Fruit fly (Drosophila melanogaster) whole organism, embryonic: ENCODE data around the gene CG6511.

Experiments used
- C15 ChIP-seq: fragments of 200-800 bp; sonication (Bioruptor generic); IDR thresholded peaks from 3 replicates; pipeline ENCODE4 v1.3.6; 2022; ENCODE audit warnings: missing biosample characterization, missing genetic modification characterization
- CG10267 ChIP-seq: fragments of 200-800 bp; sonication (Bioruptor generic); optimal IDR thresholded peaks from 2 replicates; lab custom pipeline; 2018; ENCODE audit warnings: missing biosample characterization, mild to moderate bottlenecking, missing genetic modification characterization, moderate library complexity
- CG11398 ChIP-seq: fragments of 200-800 bp; sonication (Bioruptor generic); optimal IDR thresholded peaks from 2 replicates; lab custom pipeline; 2016; ENCODE audit warnings: missing biosample characterization, missing genetic modification characterization
- CG11695 ChIP-seq: fragments of 200-800 bp; sonication (Bioruptor generic); IDR thresholded peaks from 3 replicates; pipeline ENCODE4 v1.3.6; 2022; ENCODE audit warnings: missing biosample characterization, missing genetic modification characterization
- CG12104 ChIP-seq: fragments of 200-800 bp; sonication (Bioruptor generic); optimal IDR thresholded peaks from 3 replicates; lab custom pipeline; 2016; ENCODE audit warnings: missing biosample characterization, missing genetic modification characterization
- CG16815 ChIP-seq: fragments of 200-800 bp; sonication (Bioruptor generic); optimal IDR thresholded peaks from 3 replicates; lab custom pipeline; 2017; ENCODE audit warnings: missing biosample characterization, mild to moderate bottlenecking, missing genetic modification characterization
- CG17385 ChIP-seq: fragments of 200-800 bp; sonication (Bioruptor generic); optimal IDR thresholded peaks from 3 replicates; lab custom pipeline; 2018; ENCODE audit warnings: missing biosample characterization, mild to moderate bottlenecking, missing genetic modification characterization
- CG30020 ChIP-seq: fragments of 200-800 bp; optimal IDR thresholded peaks from 2 replicates; lab custom pipeline; 2019; ENCODE audit warnings: missing biosample characterization, mild to moderate bottlenecking, missing genetic modification characterization, moderate library complexity
- CG30403 ChIP-seq: fragments of 200-800 bp; sonication (Bioruptor generic); optimal IDR thresholded peaks from 3 replicates; lab custom pipeline; 2016; ENCODE audit warnings: missing biosample characterization, missing genetic modification characterization
- CG31224 ChIP-seq: fragments of 200-800 bp; sonication (Bioruptor generic); IDR thresholded peaks from 2 replicates; pipeline ENCODE4 v1.3.6; 2022; ENCODE audit warnings: missing biosample characterization, missing genetic modification characterization
- CG31388 ChIP-seq: fragments of 200-800 bp; sonication (Bioruptor generic); optimal IDR thresholded peaks from 2 replicates; lab custom pipeline; 2016; ENCODE audit warnings: missing biosample characterization, missing genetic modification characterization
- CG32767 ChIP-seq: fragments of 200-800 bp; sonication (Bioruptor generic); IDR thresholded peaks from 2 replicates; pipeline ENCODE4 v1.3.6; 2022; ENCODE audit warnings: missing biosample characterization, missing genetic modification characterization
- CG4707 ChIP-seq: fragments of 200-800 bp; sonication (Bioruptor generic); optimal IDR thresholded peaks from 2 replicates; lab custom pipeline; 2018; ENCODE audit warnings: missing biosample characterization, mild to moderate bottlenecking, missing genetic modification characterization, moderate library complexity
- CG5180 ChIP-seq: fragments of 200-800 bp; sonication (Bioruptor generic); optimal IDR thresholded peaks from 3 replicates; lab custom pipeline; 2017; ENCODE audit warnings: missing biosample characterization, missing genetic modification characterization, mild to moderate bottlenecking, moderate library complexity, missing genetic modification reagents
- CG6254 ChIP-seq: fragments of 200-800 bp; sonication (Bioruptor generic); optimal IDR thresholded peaks from 3 replicates; lab custom pipeline; 2017; ENCODE audit warnings: mild to moderate bottlenecking, missing biosample characterization, missing genetic modification reagents, missing genetic modification characterization
- CG7556 ChIP-seq: fragments of 200-800 bp; sonication (Bioruptor generic); optimal IDR thresholded peaks from 2 replicates; lab custom pipeline; 2017; ENCODE audit warnings: missing biosample characterization, mild to moderate bottlenecking, missing genetic modification characterization
- CG7745 ChIP-seq: fragments of 200-800 bp; sonication (Bioruptor generic); optimal IDR thresholded peaks from 2 replicates; lab custom pipeline; 2018; ENCODE audit warnings: missing biosample characterization, mild to moderate bottlenecking, missing genetic modification characterization, moderate library complexity
- CG7928 ChIP-seq: fragments of 200-800 bp; sonication (Bioruptor generic); optimal IDR thresholded peaks from 2 replicates; lab custom pipeline; 2017; ENCODE audit warnings: missing biosample characterization, mild to moderate bottlenecking, missing genetic modification characterization
- CG7963 ChIP-seq: fragments of 200-800 bp; sonication (Bioruptor generic); IDR thresholded peaks from 3 replicates; pipeline ENCODE4 v1.3.6; 2022; ENCODE audit warnings: missing biosample characterization, missing genetic modification characterization; ENCODE audit not compliant: partially characterized antibody
- CG9609 ChIP-seq: fragments of 200-800 bp; sonication (Bioruptor generic); optimal IDR thresholded peaks from 3 replicates; lab custom pipeline; 2016; ENCODE audit warnings: missing biosample characterization, missing genetic modification characterization
- CG9876 ChIP-seq: fragments of 200-800 bp; sonication (Bioruptor generic); optimal IDR thresholded peaks from 2 replicates; lab custom pipeline; 2016; ENCODE audit warnings: missing biosample characterization, missing genetic modification characterization
- CTCF ChIP-seq: fragments of 200-800 bp; sonication (Bioruptor generic); optimal IDR thresholded peaks from 2 replicates; lab custom pipeline; 2017; ENCODE audit warnings: missing biosample characterization, mild to moderate bottlenecking, missing genetic modification characterization, moderate library complexity
- Dek ChIP-seq: fragments of 200-800 bp; sonication (Bioruptor generic); optimal IDR thresholded peaks from 3 replicates; lab custom pipeline; 2019; ENCODE audit warnings: missing biosample characterization, mild to moderate bottlenecking, missing genetic modification characterization, moderate library complexity
- Dll ChIP-seq: fragments of 200-800 bp; sonication (Bioruptor generic); IDR thresholded peaks from 4 replicates; pipeline ENCODE4 v1.3.6; 2022; ENCODE audit warnings: missing biosample characterization, missing genetic modification characterization; ENCODE audit not compliant: partially characterized antibody
- Gug ChIP-seq: fragments of 200-800 bp; sonication (Bioruptor generic); IDR thresholded peaks from 4 replicates; pipeline ENCODE4 v1.3.6; 2022; ENCODE audit warnings: missing biosample characterization, missing genetic modification characterization
- MESR4 ChIP-seq: fragments of 200-800 bp; sonication (Bioruptor generic); optimal IDR thresholded peaks from 2 replicates; lab custom pipeline; 2018; ENCODE audit warnings: missing biosample characterization, mild to moderate bottlenecking, missing genetic modification characterization, moderate library complexity
- Mes4 ChIP-seq: fragments of 200-800 bp; sonication (Bioruptor generic); optimal IDR thresholded peaks from 2 replicates; lab custom pipeline; 2016; ENCODE audit warnings: missing biosample characterization, missing genetic modification characterization
- Myb ChIP-seq: fragments of 200-800 bp; sonication (Bioruptor generic); optimal IDR thresholded peaks from 2 replicates; lab custom pipeline; 2016; ENCODE audit warnings: missing biosample characterization, missing genetic modification characterization
- Neu2 ChIP-seq: fragments of 200-800 bp; sonication (Bioruptor generic); optimal IDR thresholded peaks from 3 replicates; lab custom pipeline; 2016; ENCODE audit warnings: missing biosample characterization, missing genetic modification characterization, borderline replicate concordance
- Opbp ChIP-seq: fragments of 200-800 bp; sonication (Bioruptor generic); IDR thresholded peaks from 3 replicates; pipeline ENCODE4 v1.3.6; 2022; ENCODE audit warnings: missing biosample characterization, missing genetic modification characterization; ENCODE audit not compliant: partially characterized antibody
- Rfx ChIP-seq: fragments of 200-800 bp; sonication (Bioruptor generic); IDR thresholded peaks from 2 replicates; pipeline ENCODE4 v1.3.6; 2022; ENCODE audit warnings: missing biosample characterization, missing genetic modification characterization
- ab ChIP-seq: fragments of 200-800 bp; sonication (Bioruptor generic); optimal IDR thresholded peaks from 2 replicates; lab custom pipeline; 2016; ENCODE audit warnings: missing biosample characterization, missing genetic modification characterization
- ap ChIP-seq: fragments of 200-800 bp; sonication (Bioruptor generic); IDR thresholded peaks from 2 replicates; pipeline ENCODE4 v1.3.6; 2022; ENCODE audit warnings: missing biosample characterization, missing genetic modification characterization
- bowl ChIP-seq: fragments of 200-800 bp; sonication (Bioruptor generic); IDR thresholded peaks from 2 replicates; pipeline ENCODE4 v1.3.6; 2022; ENCODE audit warnings: missing biosample characterization, missing genetic modification characterization
- caup ChIP-seq: fragments of 200-800 bp; sonication (Bioruptor generic); optimal IDR thresholded peaks from 3 replicates; lab custom pipeline; 2017; ENCODE audit warnings: missing biosample characterization, mild to moderate bottlenecking, missing genetic modification characterization, moderate library complexity; ENCODE audit not compliant: severe bottlenecking
- corto ChIP-seq: fragments of 200-800 bp; sonication (Bioruptor generic); optimal IDR thresholded peaks from 2 replicates; lab custom pipeline; 2016; ENCODE audit warnings: missing biosample characterization, mild to moderate bottlenecking, missing genetic modification characterization, moderate library complexity
- crc ChIP-seq: fragments of 200-800 bp; sonication (Bioruptor generic); optimal IDR thresholded peaks from 2 replicates; lab custom pipeline; 2016; ENCODE audit warnings: missing biosample characterization, missing genetic modification characterization
- ems ChIP-seq: fragments of 200-800 bp; sonication (Bioruptor generic); optimal IDR thresholded peaks from 3 replicates; lab custom pipeline; 2016; ENCODE audit warnings: missing biosample characterization, missing genetic modification characterization
- en ChIP-seq: fragments of 200-800 bp; sonication (Bioruptor generic); optimal IDR thresholded peaks from 2 replicates; lab custom pipeline; 2016; ENCODE audit warnings: missing biosample characterization, missing genetic modification characterization
- fd96Cb ChIP-seq: fragments of 200-800 bp; sonication (Bioruptor generic); optimal IDR thresholded peaks from 2 replicates; lab custom pipeline; 2018; ENCODE audit warnings: missing biosample characterization, mild to moderate bottlenecking, missing genetic modification characterization, moderate library complexity
- gce ChIP-seq: fragments of 200-800 bp; sonication (Bioruptor generic); IDR thresholded peaks from 3 replicates; pipeline ENCODE4 v1.3.6; 2022; ENCODE audit warnings: missing biosample characterization, missing genetic modification characterization
- gcm2 ChIP-seq: fragments of 200-800 bp; sonication (Bioruptor generic); optimal IDR thresholded peaks from 2 replicates; lab custom pipeline; 2016; ENCODE audit warnings: missing biosample characterization, missing genetic modification characterization
- kah ChIP-seq: fragments of 200-800 bp; sonication (Bioruptor generic); optimal IDR thresholded peaks from 2 replicates; lab custom pipeline; 2018; ENCODE audit warnings: missing biosample characterization, mild to moderate bottlenecking, missing genetic modification characterization
- nau ChIP-seq: fragments of 200-800 bp; sonication (Bioruptor generic); optimal IDR thresholded peaks from 3 replicates; lab custom pipeline; 2017; ENCODE audit warnings: missing biosample characterization, mild to moderate bottlenecking, missing genetic modification characterization, missing genetic modification reagents
- nerfin-2 ChIP-seq: fragments of 200-800 bp; sonication (Bioruptor generic); IDR thresholded peaks from 2 replicates; pipeline ENCODE4 v1.3.6; 2022; ENCODE audit warnings: missing biosample characterization, missing genetic modification characterization; ENCODE audit not compliant: partially characterized antibody
- nom ChIP-seq: fragments of 200-800 bp; sonication (Bioruptor generic); optimal IDR thresholded peaks from 2 replicates; lab custom pipeline; 2017; ENCODE audit warnings: missing biosample characterization, missing genetic modification characterization, mild to moderate bottlenecking, moderate library complexity, missing genetic modification reagents
- oc ChIP-seq: fragments of 200-800 bp; sonication (Bioruptor generic); optimal IDR thresholded peaks from 2 replicates; lab custom pipeline; 2018; ENCODE audit warnings: missing biosample characterization, mild to moderate bottlenecking, missing genetic modification characterization, moderate library complexity
- psq ChIP-seq: fragments of 200-800 bp; sonication (Bioruptor generic); optimal IDR thresholded peaks from 2 replicates; lab custom pipeline; 2017; ENCODE audit warnings: missing biosample characterization, missing genetic modification characterization
- so ChIP-seq: fragments of 200-800 bp; sonication (Bioruptor generic); IDR thresholded peaks from 3 replicates; pipeline ENCODE4 v1.3.6; 2022; ENCODE audit warnings: missing biosample characterization, missing genetic modification characterization
- stc ChIP-seq: fragments of 200-800 bp; sonication (Bioruptor generic); IDR thresholded peaks from 2 replicates; pipeline ENCODE4 v1.3.6; 2022; ENCODE audit warnings: missing biosample characterization, missing genetic modification characterization
- tup ChIP-seq: fragments of 200-800 bp; sonication (Bioruptor generic); optimal IDR thresholded peaks from 2 replicates; lab custom pipeline; 2016; ENCODE audit warnings: missing biosample characterization, mild to moderate bottlenecking, missing genetic modification characterization, moderate library complexity
- tx ChIP-seq: fragments of 200-800 bp; sonication (Bioruptor generic); optimal IDR thresholded peaks from 2 replicates; lab custom pipeline; 2016; ENCODE audit warnings: missing biosample characterization, missing genetic modification characterization

Gene CG6511

DNA sequence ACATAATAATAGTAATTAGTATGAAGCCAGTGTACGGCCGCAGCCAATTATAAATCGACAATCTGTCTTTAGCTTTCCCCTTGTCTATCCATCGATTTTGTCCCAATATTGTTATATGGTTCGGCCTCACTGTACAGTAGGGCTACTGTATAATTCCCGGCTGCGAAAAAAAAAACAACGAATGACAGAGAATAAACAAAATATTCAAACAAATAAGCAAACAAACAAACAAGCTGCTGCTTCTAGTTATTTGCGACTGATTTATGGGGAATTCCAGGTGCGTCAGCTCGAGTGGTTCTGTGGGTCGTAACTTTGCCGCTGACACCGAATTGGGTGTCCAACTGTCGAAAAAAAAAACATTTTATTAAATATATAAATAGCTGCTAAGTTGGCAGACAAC is 31.4 kb upstream of the CG6511 start (continued):
- TF ChIP-seq ab (GFP tag; lab: Kevin White, UChicago) (no peak), Opbp (GFP tag; lab: Robert Waterston, UW) (no peak), en (GFP tag; lab: Kevin White, UChicago) (no peak), CG32767 (GFP tag; lab: Robert Waterston, UW) (no peak), CG11398 (GFP tag; lab: Kevin White, UChicago) (no peak), CG30020 (tag; lab: Kevin White, UChicago) (no peak), crc (GFP tag; lab: Kevin White, UChicago) (peak; percentile 2), CG7963 (no peak), kah (GFP tag; lab: Kevin White, UChicago) (no peak), CTCF (GFP tag; lab: Kevin White, UChicago) (peak; percentile 6), C15 (peak; percentile 58; the same call in 1 of the 3 replicates), tup (GFP tag; lab: Kevin White, UChicago) (no peak), CG10267 (tag; lab: Kevin White, UChicago) (no peak), Dll (GFP tag; lab: Robert Waterston, UW) (no peak), CG16815 (GFP tag; lab: Kevin White, UChicago) (no peak), CG17385 (no peak), nom (GFP tag; lab: Kevin White, UChicago) (no peak), tx (GFP tag; lab: Kevin White, UChicago) (no peak), MESR4 (no peak), Neu2 (no peak), stc (GFP tag; lab: Robert Waterston, UW) (no peak), caup (peak; percentile 76), CG31388 (GFP tag; lab: Kevin White, UChicago) (no peak), Gug (no peak), CG9876 (no peak), bowl (GFP tag; lab: Robert Waterston, UW) (no peak), Mes4 (GFP tag; lab: Kevin White, UChicago) (no peak), so (0 out of 3 replicates have a peak, but pooled peaks have one; percentile 32), fd96Cb (tag; lab: Kevin White, UChicago) (no peak), CG11695 (GFP tag; lab: Robert Waterston, UW) (no peak), nerfin-2 (GFP tag; lab: Robert Waterston, UW) (no peak), Rfx (peak; percentile 66), psq (GFP tag; lab: Kevin White, UChicago) (no peak), Dek (peak; percentile 2), CG6254 (GFP tag; lab: Kevin White, UChicago) (no peak), CG31224 (GFP tag; lab: Robert Waterston, UW) (no peak), CG5180 (GFP tag; lab: Kevin White, UChicago) (no peak), CG7745 (tag; lab: Kevin White, UChicago) (no peak), CG7928 (GFP tag; lab: Kevin White, UChicago) (peak; percentile 24), gce (no peak), corto (GFP tag; lab: Kevin White, UChicago) (no peak), ems (GFP tag; lab: Kevin White, UChicago) (no peak), Myb (GFP tag; lab: Kevin White, UChicago) (no peak), CG4707 (GFP tag; lab: Kevin White, UChicago) (no peak), CG9609 (GFP tag; lab: Kevin White, UChicago) (no peak), CG30403 (GFP tag; lab: Kevin White, UChicago) (no peak), gcm2 (GFP tag; lab: Kevin White, UChicago) (no peak), nau (GFP tag; lab: Kevin White, UChicago) (peak; percentile 11), CG7556 (GFP tag; lab: Kevin White, UChicago) (peak; percentile 31), oc (tag; lab: Kevin White, UChicago) (no peak), CG12104 (GFP tag; lab: Kevin White, UChicago) (no peak), ap (GFP tag; lab: Robert Waterston, UW) (no peak)
